Fruit fly (Drosophila melanogaster) whole organism, embryonic: Measurements from ENCODE around the gene CG5938.

Source experiments
- ATbp ChIP-seq: fragments of 200-800 bp; sonication (Bioruptor generic); optimal IDR thresholded peaks from 2 replicates; lab custom pipeline; 2017; ENCODE audit warnings: missing biosample characterization, mild to moderate bottlenecking, missing genetic modification characterization, missing genetic modification reagents
- B-H2 ChIP-seq: fragments of 200-800 bp; sonication (Bioruptor generic); optimal IDR thresholded peaks from 2 replicates; lab custom pipeline; 2018; ENCODE audit warnings: missing biosample characterization, mild to moderate bottlenecking, missing genetic modification characterization
- CG10462 ChIP-seq: fragments of 200-800 bp; sonication (Bioruptor generic); optimal IDR thresholded peaks from 2 replicates; lab custom pipeline; 2016; ENCODE audit warnings: missing biosample characterization, missing genetic modification characterization
- CG10565 ChIP-seq: fragments of 200-800 bp; sonication (Bioruptor generic); optimal IDR thresholded peaks from 3 replicates; lab custom pipeline; 2016; ENCODE audit warnings: missing biosample characterization, mild to moderate bottlenecking, missing genetic modification characterization
- CG11695 ChIP-seq: fragments of 200-800 bp; sonication (Bioruptor generic); IDR thresholded peaks from 3 replicates; pipeline ENCODE4 v1.3.6; 2022; ENCODE audit warnings: missing biosample characterization, missing genetic modification characterization
- CG12391 ChIP-seq: fragments of 200-800 bp; sonication (Bioruptor generic); optimal IDR thresholded peaks from 3 replicates; lab custom pipeline; 2018; ENCODE audit warnings: missing biosample characterization, mild to moderate bottlenecking, missing genetic modification characterization, moderate library complexity
- CG14050 ChIP-seq: fragments of 200-800 bp; sonication (Bioruptor generic); IDR thresholded peaks from 3 replicates; pipeline ENCODE4 v1.3.6; 2022; ENCODE audit warnings: missing biosample characterization, missing genetic modification characterization
- CG14965 ChIP-seq: fragments of 200-800 bp; sonication (Bioruptor generic); optimal IDR thresholded peaks from 2 replicates; lab custom pipeline; 2016; ENCODE audit warnings: missing biosample characterization, missing genetic modification characterization, borderline replicate concordance
- CG1647 ChIP-seq: fragments of 200-800 bp; sonication (Bioruptor generic); optimal IDR thresholded peaks from 3 replicates; lab custom pipeline; 2016; ENCODE audit warnings: missing biosample characterization, missing genetic modification characterization
- CG16813 ChIP-seq: fragments of 200-800 bp; sonication (Bioruptor generic); IDR thresholded peaks from 3 replicates; pipeline ENCODE4 v1.3.6; 2022; ENCODE audit warnings: missing biosample characterization, missing genetic modification characterization; ENCODE audit not compliant: partially characterized antibody
- CG17802 ChIP-seq: fragments of 200-800 bp; sonication (Bioruptor generic); optimal IDR thresholded peaks from 2 replicates; lab custom pipeline; 2018; ENCODE audit warnings: missing biosample characterization, mild to moderate bottlenecking, missing genetic modification characterization, moderate library complexity
- CG1792 ChIP-seq: fragments of 200-800 bp; sonication (Bioruptor generic); optimal IDR thresholded peaks from 2 replicates; lab custom pipeline; 2016; ENCODE audit warnings: missing biosample characterization, missing genetic modification characterization
- CG30020 ChIP-seq: fragments of 200-800 bp; optimal IDR thresholded peaks from 2 replicates; lab custom pipeline; 2019; ENCODE audit warnings: missing biosample characterization, mild to moderate bottlenecking, missing genetic modification characterization, moderate library complexity
- CG32772 ChIP-seq: fragments of 200-800 bp; sonication (Bioruptor generic); IDR thresholded peaks from 2 replicates; pipeline ENCODE4 v1.3.6; 2022; ENCODE audit warnings: missing biosample characterization, missing genetic modification characterization
- CG33557 ChIP-seq: fragments of 200-800 bp; sonication (Bioruptor generic); optimal IDR thresholded peaks from 2 replicates; lab custom pipeline; 2019; ENCODE audit warnings: missing biosample characterization, mild to moderate bottlenecking, missing genetic modification characterization, moderate library complexity
- CG3847 ChIP-seq: fragments of 200-800 bp; sonication (Bioruptor generic); IDR thresholded peaks from 2 replicates; pipeline ENCODE4 v1.3.6; 2022; ENCODE audit warnings: missing biosample characterization, missing genetic modification characterization
- CG6272 ChIP-seq: fragments of 200-800 bp; sonication (Bioruptor generic); IDR thresholded peaks from 2 replicates; pipeline ENCODE4 v1.3.6; 2022; ENCODE audit warnings: missing biosample characterization, missing genetic modification characterization
- CG6683 ChIP-seq: fragments of 200-800 bp; sonication (Bioruptor generic); optimal IDR thresholded peaks from 2 replicates; lab custom pipeline; 2017; ENCODE audit warnings: missing biosample characterization, mild to moderate bottlenecking, missing genetic modification characterization, missing genetic modification reagents
- CG7556 ChIP-seq: fragments of 200-800 bp; sonication (Bioruptor generic); optimal IDR thresholded peaks from 2 replicates; lab custom pipeline; 2017; ENCODE audit warnings: missing biosample characterization, mild to moderate bottlenecking, missing genetic modification characterization
- CG7786 ChIP-seq: fragments of 200-800 bp; sonication (Bioruptor generic); optimal IDR thresholded peaks from 2 replicates; lab custom pipeline; 2016; ENCODE audit warnings: missing biosample characterization, missing genetic modification characterization
- CG8089 ChIP-seq: fragments of 200-800 bp; sonication (Bioruptor generic); optimal IDR thresholded peaks from 3 replicates; lab custom pipeline; 2016; ENCODE audit warnings: missing biosample characterization, missing genetic modification characterization
- CG9797 ChIP-seq: fragments of 200-800 bp; sonication (Bioruptor generic); optimal IDR thresholded peaks from 3 replicates; lab custom pipeline; 2018; ENCODE audit warnings: missing biosample characterization, mild to moderate bottlenecking, missing genetic modification characterization
- CG9932 ChIP-seq: fragments of 200-800 bp; sonication (Bioruptor generic); IDR thresholded peaks from 2 replicates; pipeline ENCODE4 v1.3.6; 2022; ENCODE audit warnings: missing biosample characterization, missing genetic modification characterization
- CkIIα-i1 ChIP-seq: fragments of 200-800 bp; sonication (Bioruptor generic); IDR thresholded peaks from 2 replicates; pipeline ENCODE4 v1.3.6; 2022; ENCODE audit warnings: missing biosample characterization, missing genetic modification characterization
- Dad ChIP-seq: fragments of 200-800 bp; sonication (Bioruptor generic); optimal IDR thresholded peaks from 3 replicates; lab custom pipeline; 2016; ENCODE audit warnings: missing biosample characterization, missing genetic modification characterization
- Dip2 ChIP-seq: fragments of 200-800 bp; sonication (Bioruptor generic); IDR thresholded peaks from 2 replicates; pipeline ENCODE4 v1.3.6; 2022; ENCODE audit warnings: missing biosample characterization, missing genetic modification characterization
- Doc3 ChIP-seq: fragments of 200-800 bp; sonication (Bioruptor generic); IDR thresholded peaks from 3 replicates; pipeline ENCODE4 v1.3.6; 2022; ENCODE audit warnings: missing biosample characterization, missing genetic modification characterization; ENCODE audit not compliant: partially characterized antibody
- Dp ChIP-seq: fragments of 200-800 bp; sonication (Bioruptor generic); optimal IDR thresholded peaks from 2 replicates; lab custom pipeline; 2018; ENCODE audit warnings: missing biosample characterization, mild to moderate bottlenecking, missing genetic modification characterization, moderate library complexity
- Fer3 ChIP-seq: fragments of 200-800 bp; sonication (Bioruptor generic); optimal IDR thresholded peaks from 2 replicates; lab custom pipeline; 2018; ENCODE audit warnings: missing biosample characterization, mild to moderate bottlenecking, missing genetic modification characterization, moderate library complexity
- H15 ChIP-seq: fragments of 200-800 bp; sonication (Bioruptor generic); IDR thresholded peaks from 3 replicates; pipeline ENCODE4 v1.3.6; 2022; ENCODE audit warnings: missing biosample characterization, missing genetic modification characterization
- Jarid2 ChIP-seq: fragments of 200-800 bp; sonication (Bioruptor generic); optimal IDR thresholded peaks from 3 replicates; lab custom pipeline; 2017; ENCODE audit warnings: mild to moderate bottlenecking, missing biosample characterization, missing genetic modification reagents, missing genetic modification characterization
- Lim3 ChIP-seq: fragments of 200-800 bp; sonication (Bioruptor generic); IDR thresholded peaks from 2 replicates; pipeline ENCODE4 v1.3.6; 2022; ENCODE audit warnings: missing biosample characterization, missing genetic modification characterization
- Max ChIP-seq: fragments of 200-800 bp; sonication (Bioruptor generic); optimal IDR thresholded peaks from 2 replicates; lab custom pipeline; 2016; ENCODE audit warnings: missing biosample characterization, mild to moderate bottlenecking, missing genetic modification characterization
- Mes4 ChIP-seq: fragments of 200-800 bp; sonication (Bioruptor generic); optimal IDR thresholded peaks from 2 replicates; lab custom pipeline; 2016; ENCODE audit warnings: missing biosample characterization, missing genetic modification characterization
- Neu2 ChIP-seq: fragments of 200-800 bp; sonication (Bioruptor generic); optimal IDR thresholded peaks from 3 replicates; lab custom pipeline; 2016; ENCODE audit warnings: missing biosample characterization, missing genetic modification characterization, borderline replicate concordance
- Nf-YC ChIP-seq: fragments of 200-800 bp; optimal IDR thresholded peaks from 3 replicates; lab custom pipeline; 2019; ENCODE audit warnings: missing biosample characterization, mild to moderate bottlenecking, missing genetic modification characterization, moderate library complexity
- Pdp1 ChIP-seq, 2 experiments: fragments of 200-800 bp; sonication (Bioruptor generic); optimal IDR thresholded peaks; 3 replicates each; lab custom pipeline; 2016; ENCODE audit warnings: missing biosample characterization in 2 of 2, missing genetic modification characterization in 2 of 2, mild to moderate bottlenecking in 1 of 2, moderate library complexity in 1 of 2
- Spps ChIP-seq: fragments of 200-800 bp; sonication (Bioruptor generic); optimal IDR thresholded peaks from 2 replicates; lab custom pipeline; 2018; ENCODE audit warnings: missing biosample characterization, mild to moderate bottlenecking, missing genetic modification characterization
- ase ChIP-seq: fragments of 200-800 bp; sonication (Bioruptor generic); IDR thresholded peaks from 3 replicates; pipeline ENCODE4 v1.3.6; 2022; ENCODE audit warnings: missing biosample characterization, missing genetic modification characterization
- ash1 ChIP-seq: fragments of 200-800 bp; sonication (Bioruptor generic); optimal IDR thresholded peaks from 2 replicates; lab custom pipeline; 2018; ENCODE audit warnings: missing biosample characterization, mild to moderate bottlenecking, missing genetic modification characterization
- ato ChIP-seq: fragments of 200-800 bp; sonication (Bioruptor generic); IDR thresholded peaks from 2 replicates; pipeline ENCODE4 v1.3.6; 2022; ENCODE audit warnings: missing biosample characterization, missing genetic modification characterization; ENCODE audit not compliant: partially characterized antibody
- az2 ChIP-seq: fragments of 200-800 bp; sonication (Bioruptor generic); optimal IDR thresholded peaks from 3 replicates; lab custom pipeline; 2016; ENCODE audit warnings: missing biosample characterization, missing genetic modification characterization
- bab2 ChIP-seq: fragments of 200-800 bp; sonication (Bioruptor generic); optimal IDR thresholded peaks from 2 replicates; lab custom pipeline; 2016; ENCODE audit warnings: missing biosample characterization, missing genetic modification characterization
- gcm2 ChIP-seq: fragments of 200-800 bp; sonication (Bioruptor generic); optimal IDR thresholded peaks from 2 replicates; lab custom pipeline; 2016; ENCODE audit warnings: missing biosample characterization, missing genetic modification characterization
- jigr1 ChIP-seq: fragments of 200-800 bp; sonication (Bioruptor generic); IDR thresholded peaks from 3 replicates; pipeline ENCODE4 v1.3.6; 2022; ENCODE audit warnings: missing biosample characterization, missing genetic modification characterization
- lbe ChIP-seq: fragments of 200-800 bp; sonication (Bioruptor generic); optimal IDR thresholded peaks from 2 replicates; lab custom pipeline; 2016; ENCODE audit warnings: missing biosample characterization, mild to moderate bottlenecking, missing genetic modification characterization
- lola ChIP-seq, 3 experiments: fragments of >200 bp in 2 of 3; fragments of 200-800 bp in 1 of 3; sonication (Bioruptor generic) in 1 of 3; optimal IDR thresholded peaks; 2 replicates each; lab custom pipeline; 2017 to 2019; ENCODE audit warnings: missing biosample characterization in 3 of 3, missing genetic modification characterization in 3 of 3, mild to moderate bottlenecking in 1 of 3, moderate library complexity in 1 of 3
- peb ChIP-seq: fragments of 200-800 bp; sonication (Bioruptor generic); IDR thresholded peaks from 2 replicates; pipeline ENCODE4 v1.3.6; 2022; ENCODE audit warnings: missing biosample characterization, missing genetic modification characterization
- pnt ChIP-seq: fragments of 200-800 bp; sonication (Bioruptor generic); optimal IDR thresholded peaks from 3 replicates; lab custom pipeline; 2016; ENCODE audit warnings: missing biosample characterization, missing genetic modification characterization
- row ChIP-seq: fragments of 200-800 bp; sonication (Bioruptor generic); IDR thresholded peaks from 3 replicates; pipeline ENCODE4 v1.3.6; 2022; ENCODE audit warnings: missing biosample characterization, missing genetic modification characterization
- toy ChIP-seq: fragments of 200-800 bp; sonication (Bioruptor generic); IDR thresholded peaks from 2 replicates; pipeline ENCODE4 v1.3.6; 2022; ENCODE audit warnings: missing biosample characterization, missing genetic modification characterization

CG5938 gene

DNA sequence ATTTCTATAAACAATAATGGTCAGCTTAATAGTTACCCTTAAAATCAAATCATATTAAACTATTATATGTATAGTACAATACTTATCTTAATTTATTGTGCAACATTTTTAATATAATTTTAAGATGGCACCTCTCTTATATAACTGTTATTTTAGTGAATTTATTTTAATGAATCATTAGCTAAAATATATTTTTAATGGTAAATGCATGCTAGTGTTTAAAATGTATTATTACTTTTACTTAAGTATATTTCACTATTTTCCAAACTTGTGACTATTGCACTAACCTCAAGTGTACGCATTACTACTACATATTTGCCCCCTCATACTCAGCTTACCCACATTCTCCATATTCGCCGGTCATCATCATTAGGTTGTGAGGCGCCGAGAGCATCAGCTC, 28.3 kb upstream of the CG5938 start (continued):
- TF ChIP-seq CG6683 (GFP tag; lab: Kevin White, UChicago): peak; percentile 7
- TF ChIP-seq CG33557 (GFP tag; lab: Kevin White, UChicago): peak; percentile 89
- no peak for TF ChIP-seq Lim3 (GFP tag; lab: Robert Waterston, UW)
- no peak for TF ChIP-seq CG8089 (GFP tag; lab: Kevin White, UChicago)
- TF ChIP-seq CkIIα-i1 (GFP tag; lab: Robert Waterston, UW): no peak
- TF ChIP-seq CG7786 (GFP tag; lab: Kevin White, UChicago): no peak
- TF ChIP-seq CG10462: no peak
- peak; percentile 89; the same call in 2 of the 3 replicates for TF ChIP-seq CG11695
- peak; percentile 45 for TF ChIP-seq CG3847
- TF ChIP-seq B-H2 (GFP tag; lab: Kevin White, UChicago): peak; percentile 46
- no peak for TF ChIP-seq H15
- peak; percentile 75 for TF ChIP-seq row (GFP tag; lab: Robert Waterston, UW)
- TF ChIP-seq ash1 (GFP tag; lab: Kevin White, UChicago): no peak
- peak; percentile 53 for TF ChIP-seq ATbp (GFP tag; lab: Kevin White, UChicago)
- TF ChIP-seq jigr1 (GFP tag; lab: Robert Waterston, UW): no peak
- no peak for TF ChIP-seq ato
- no peak for TF ChIP-seq Mes4 (GFP tag; lab: Kevin White, UChicago)
- peak in 1 of 3 experiments; percentile 90 for TF ChIP-seq lola (GFP tag; optimal IDR thresholded peaks at IDR 0.05; lab: Kevin White, UChicago)
- TF ChIP-seq lbe (GFP tag; lab: Kevin White, UChicago): no peak
- peak; percentile 67 for TF ChIP-seq az2 (GFP tag; lab: Kevin White, UChicago)
- no peak; the same call in 1 of the 2 replicates for TF ChIP-seq peb (GFP tag; lab: Robert Waterston, UW)
- TF ChIP-seq Nf-YC (tag; lab: Kevin White, UChicago): peak; percentile 81
- no peak for TF ChIP-seq CG14965 (GFP tag; lab: Kevin White, UChicago)
- peak; percentile 91 for TF ChIP-seq CG12391
- TF ChIP-seq Spps (tag; lab: Kevin White, UChicago): peak; percentile 76
- TF ChIP-seq Dp (GFP tag; lab: Kevin White, UChicago): no peak
- TF ChIP-seq CG30020: peak; percentile 68
- TF ChIP-seq Dad (GFP tag; lab: Kevin White, UChicago): no peak
- TF ChIP-seq CG1792: no peak
- no peak for TF ChIP-seq CG9797 (GFP tag; lab: Kevin White, UChicago)
- TF ChIP-seq Doc3 (GFP tag; lab: Robert Waterston, UW): no peak
- TF ChIP-seq Pdp1 (GFP tag; optimal IDR thresholded peaks at IDR 0.05; lab: Kevin White, UChicago): peak in 1 of 2 experiments; percentile 32
- no peak for TF ChIP-seq toy (GFP tag; lab: Robert Waterston, UW)
- TF ChIP-seq CG6272: no peak
- peak; percentile 36; the same call in 1 of the 2 replicates for TF ChIP-seq CG9932 (GFP tag; lab: Robert Waterston, UW)
- TF ChIP-seq Neu2 (GFP tag; lab: Kevin White, UChicago): no peak
- TF ChIP-seq Jarid2 (GFP tag; lab: Kevin White, UChicago): peak; percentile 30
- peak; percentile 86 for TF ChIP-seq CG7556 (GFP tag; lab: Kevin White, UChicago)
- TF ChIP-seq CG14050: no peak; the same call in 2 of the 3 replicates
- peak; percentile 51; the same call in 2 of the 3 replicates for TF ChIP-seq ase (GFP tag; lab: Robert Waterston, UW)
- TF ChIP-seq gcm2 (GFP tag; lab: Kevin White, UChicago): no peak
- no peak for TF ChIP-seq Dip2 (GFP tag; lab: Robert Waterston, UW)
- TF ChIP-seq Max: peak; percentile 15
- no peak for TF ChIP-seq CG1647 (GFP tag; lab: Kevin White, UChicago)
- peak; percentile 58; the same call in 1 of the 2 replicates for TF ChIP-seq CG32772
- TF ChIP-seq bab2 (GFP tag; lab: Kevin White, UChicago): no peak
- peak; percentile 82 for TF ChIP-seq Fer3 (tag; lab: Kevin White, UChicago)
- no peak for TF ChIP-seq pnt (GFP tag; lab: Kevin White, UChicago)
- no peak for TF ChIP-seq CG17802 (tag; lab: Kevin White, UChicago)
- TF ChIP-seq CG10565: no peak
- no peak for TF ChIP-seq CG16813 (GFP tag; lab: Robert Waterston, UW)
